Worm (Caenorhabditis elegans) whole organism, L3 larva: ENCODE data around the gene sec-22.

Experiments used
- R02D3.7 ChIP-seq: fragments of 150-350 bp; optimal IDR thresholded peaks from 2 replicates; lab custom pipeline; 2014; ENCODE audit warnings: missing biosample characterization, missing genetic modification characterization
- nhr-25 ChIP-seq: sonication (generic microtip); optimal IDR thresholded peaks from 2 replicates; lab custom pipeline; 2017; ENCODE audit warnings: missing biosample characterization, missing genetic modification characterization
- pqm-1 ChIP-seq: fragments of 150-350 bp; optimal IDR thresholded peaks from 2 replicates; lab custom pipeline; 2017; ENCODE audit warnings: missing biosample characterization, missing genetic modification characterization, inconsistent platforms
- zag-1 ChIP-seq: fragments of 150-350 bp; optimal IDR thresholded peaks from 2 replicates; lab custom pipeline; 2014; ENCODE audit warnings: missing biosample characterization, missing genetic modification characterization

DNA sequence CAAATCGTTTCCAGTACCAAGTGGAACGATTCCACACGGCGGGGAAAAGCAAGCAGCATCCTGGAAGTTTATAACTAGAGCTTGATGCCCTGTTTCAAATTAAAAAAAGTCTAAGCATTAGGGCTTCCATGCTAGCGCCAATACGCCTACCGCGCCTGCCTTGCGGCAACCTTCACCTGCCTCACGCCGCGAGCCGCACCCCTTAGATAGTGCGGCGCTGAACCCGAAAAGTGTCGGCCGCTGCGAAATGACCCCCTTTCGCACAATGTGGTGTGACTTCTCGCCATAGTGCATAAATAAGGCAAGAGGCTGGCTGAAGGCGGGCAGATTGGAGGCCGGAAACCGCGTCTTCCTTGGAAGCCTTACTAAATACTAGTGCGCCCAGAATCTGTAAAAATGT is 48.9 kb upstream of the sec-22 start:
- TF ChIP-seq R02D3.7 (no peak), pqm-1 (tag; lab: Kevin White, UChicago) (no peak), zag-1 (tag; lab: Kevin White, UChicago) (no peak), nhr-25 (tag; lab: Kevin White, UChicago) (no peak)
